Worm (Caenorhabditis elegans) whole organism, late embryonic: ENCODE data around the gene Y69E1A.5.

ENCODE experiments used
- ceh-19 ChIP-seq: fragments of 200-800 bp; sonication (Bioruptor generic); optimal IDR thresholded peaks from 2 replicates; lab custom pipeline; 2018; ENCODE audit warnings: mild to moderate bottlenecking, missing genetic modification characterization, missing compliant biosample characterization
- ets-4 ChIP-seq: sonication (generic microtip); optimal IDR thresholded peaks from 2 replicates; lab custom pipeline; 2016; ENCODE audit warnings: missing genetic modification characterization, missing compliant biosample characterization
- hlh-30 ChIP-seq: sonication (generic microtip); optimal IDR thresholded peaks from 2 replicates; lab custom pipeline; 2017; ENCODE audit warnings: antibody characterized with exemption, missing genetic modification characterization, missing compliant biosample characterization; ENCODE audit not compliant: insufficient read depth
- nhr-11 ChIP-seq: fragments of 150-350 bp; optimal IDR thresholded peaks from 2 replicates; lab custom pipeline; 2014; ENCODE audit warnings: missing biosample characterization, missing genetic modification characterization
- sdc-2 ChIP-seq: sonication (generic microtip); optimal IDR thresholded peaks from 2 replicates; lab custom pipeline; 2016; ENCODE audit warnings: missing genotype, missing genetic modification characterization, missing compliant biosample characterization
- ztf-16 ChIP-seq: sonication (generic microtip); optimal IDR thresholded peaks from 2 replicates; lab custom pipeline; 2017; ENCODE audit warnings: missing genetic modification characterization, missing compliant biosample characterization

- no peak for TF ChIP-seq sdc-2 (tag; lab: Kevin White, UChicago)
- no peak for TF ChIP-seq nhr-11
- no peak for TF ChIP-seq ztf-16
- TF ChIP-seq ceh-19 (GFP tag; lab: Kevin White, UChicago), result no peak
- TF ChIP-seq hlh-30 (tag; lab: Kevin White, UChicago), result no peak
- no peak for TF ChIP-seq ets-4 (tag; lab: Kevin White, UChicago)
Measured at ce11 chrIV:10979689-10980088, 22.2 kb upstream of the Y69E1A.5 start.
